Worm (Caenorhabditis elegans) whole organism, L3 larva: ENCODE data around the gene ttbk-3.

Experiments used
- egl-27 ChIP-seq: sonication (generic microtip); optimal IDR thresholded peaks from 4 replicates; lab custom pipeline; 2017; ENCODE audit warnings: missing biosample characterization, missing genetic modification reagents, missing genetic modification characterization
- elt-3 ChIP-seq, 3 experiments: fragments of 150-350 bp in 1 of 3; sonication (generic microtip) in 2 of 3; optimal IDR thresholded peaks; 2 replicates in 2 of 3; 4 replicates in 1 of 3; lab custom pipeline; 2014 to 2017; ENCODE audit warnings: missing biosample characterization in 3 of 3, missing genetic modification characterization in 3 of 3
- lsy-12 ChIP-seq: sonication (generic microtip); optimal IDR thresholded peaks from 2 replicates; lab custom pipeline; 2016; ENCODE audit warnings: mild to moderate bottlenecking, missing genetic modification characterization, missing compliant biosample characterization
- nfya-1 ChIP-seq: sonication (generic microtip); optimal IDR thresholded peaks from 2 replicates; lab custom pipeline; 2017; ENCODE audit warnings: missing genetic modification characterization, mild to moderate bottlenecking, missing compliant biosample characterization, antibody characterized with exemption, moderate library complexity; ENCODE audit not compliant: insufficient read depth
- nhr-11 ChIP-seq: fragments of 150-350 bp; optimal IDR thresholded peaks from 2 replicates; lab custom pipeline; 2014; ENCODE audit warnings: missing biosample characterization, missing genetic modification characterization

DNA sequence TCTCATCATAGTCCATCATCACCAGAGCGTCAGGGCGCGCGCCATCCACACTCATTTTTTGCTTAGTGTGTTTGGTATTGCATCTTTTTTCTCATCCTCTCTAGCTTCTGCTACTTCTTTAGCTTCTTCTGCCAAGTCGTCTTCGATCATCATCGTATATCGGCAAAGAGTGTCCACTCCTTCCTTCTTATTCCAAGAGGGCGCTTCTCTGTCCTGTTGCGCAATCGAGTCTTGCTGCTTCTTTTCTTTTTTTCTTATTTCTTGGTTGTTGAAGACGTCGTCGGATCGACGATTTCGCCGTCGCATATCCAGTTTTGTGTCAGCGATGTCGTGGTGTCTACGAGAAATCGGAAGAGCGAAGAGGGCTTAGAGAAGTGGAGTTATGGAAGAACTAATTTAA, 23.3 kb upstream of the ttbk-3 start:
- TF ChIP-seq lsy-12 (tag; lab: Kevin White, UChicago) (no peak), elt-3 (tag; optimal IDR thresholded peaks at IDR 0.05; lab: Kevin White, UChicago) (no peak), egl-27 (no peak), nfya-1 (tag; lab: Kevin White, UChicago) (no peak), nhr-11 (tag; lab: Kevin White, UChicago) (no peak)
